Worm (Caenorhabditis elegans): ENCODE measurements around the gene Y73C8C.3.

- TF ChIP-seq ztf-11 (tag; optimal IDR thresholded peaks at IDR 0.05) (no peak), daf-12 (tag; optimal IDR thresholded peaks at IDR 0.05) (no peak), ztf-4 (tag; optimal IDR thresholded peaks at IDR 0.05) (no peak), ama-1 (optimal IDR thresholded peaks at IDR 0.05) (no peak), pqm-1 (tag; optimal IDR thresholded peaks at IDR 0.05) (no peak), nhr-67 (tag; optimal IDR thresholded peaks at IDR 0.05) (no peak), egl-27 (tag; optimal IDR thresholded peaks at IDR 0.05) (no peak), nhr-237 (tag; optimal IDR thresholded peaks at IDR 0.05) (no peak), ceh-82 (tag; optimal IDR thresholded peaks at IDR 0.05) (no peak), ZK546.5 (tag; optimal IDR thresholded peaks at IDR 0.05) (no peak), fkh-10 (GFP tag; optimal IDR thresholded peaks at IDR 0.05) (no peak), fos-1 (tag; optimal IDR thresholded peaks at IDR 0.05) (no peak)
These were observed 44.2 kb downstream of the Y73C8C.3 start, which contains the start of gene C36C5.12 for ce11 chrV:3159252-3159651.
